Fruit fly (Drosophila melanogaster): ENCODE results near the gene CG34112.

Gene CG34112

dm6 chr3R:4394654-4395581 is 859 bp upstream of the CG34112 start (continued):
- TF ChIP-seq NFAT (GFP tag; IDR thresholded peaks at IDR 0.05) (peak; percentile 71), chn (GFP tag; optimal IDR thresholded peaks at IDR 0.05) (peak; percentile 85), CG11398 (GFP tag; optimal IDR thresholded peaks at IDR 0.05) (peak; percentile 74), Opbp (GFP tag; IDR thresholded peaks at IDR 0.05; ENCODE audit: partially characterized antibody) (no peak), cwo (GFP tag; optimal IDR thresholded peaks at IDR 0.05) (peak; percentile 85), CG6654 (GFP tag; optimal IDR thresholded peaks at IDR 0.05) (peak; percentile 70), sug (tag; optimal IDR thresholded peaks at IDR 0.05) (peak; percentile 77), GATAe (GFP tag; conservative IDR thresholded peaks at IDR 0.05) (peak; percentile 78), az2 (GFP tag; optimal IDR thresholded peaks at IDR 0.05) (peak; percentile 83), seq (GFP tag; IDR thresholded peaks at IDR 0.05) (peak; percentile 91), jing (GFP tag; optimal IDR thresholded peaks at IDR 0.05) (no peak), slbo (GFP tag; IDR thresholded peaks at IDR 0.05) (peak; percentile 91), aop (GFP tag; IDR thresholded peaks at IDR 0.05) (no peak), CG4282 (GFP tag; optimal IDR thresholded peaks at IDR 0.05) (peak; percentile 41), ATbp (GFP tag; optimal IDR thresholded peaks at IDR 0.05) (peak; percentile 86), Hey (tag; optimal IDR thresholded peaks at IDR 0.05) (peak; percentile 67), lov (optimal IDR thresholded peaks at IDR 0.05) (no peak), lov (GFP tag; IDR thresholded peaks at IDR 0.05) (peak; percentile 88; the same call in 2 of the 3 replicates), kay (GFP tag; optimal IDR thresholded peaks at IDR 0.05) (peak; percentile 76), mirr (GFP tag; optimal IDR thresholded peaks at IDR 0.05) (peak; percentile 90), nerfin-1 (tag; optimal IDR thresholded peaks at IDR 0.05) (peak; percentile 76), CG10565 (GFP tag; optimal IDR thresholded peaks at IDR 0.05) (peak; percentile 7), CG1603 (tag; optimal IDR thresholded peaks at IDR 0.05) (peak; percentile 96), Gsc (GFP tag; IDR thresholded peaks at IDR 0.05) (no peak), Xbp1 (GFP tag; optimal IDR thresholded peaks at IDR 0.05) (peak; percentile 87), Rx (GFP tag; IDR thresholded peaks at IDR 0.05) (peak; percentile 85), CG2889 (GFP tag; IDR thresholded peaks at IDR 0.05) (peak; percentile 77; the same call in 2 of the 3 replicates), sens (GFP tag) (peak; percentile 95), dmrt99B (tag; optimal IDR thresholded peaks at IDR 0.05) (peak; percentile 91), kah (GFP tag; optimal IDR thresholded peaks at IDR 0.05) (peak; percentile 57), CG5953 (GFP tag; IDR thresholded peaks at IDR 0.05) (peak; percentile 85), CG10979 (tag; optimal IDR thresholded peaks at IDR 0.05) (peak; percentile 84), CG32767 (GFP tag; IDR thresholded peaks at IDR 0.05) (peak; percentile 83), Myb (GFP tag; optimal IDR thresholded peaks at IDR 0.05) (peak; percentile 81), CG1529 (GFP tag; optimal IDR thresholded peaks at IDR 0.05) (peak; percentile 69), HHEX (GFP tag; optimal IDR thresholded peaks at IDR 0.05) (peak; percentile 88), CG9932 (GFP tag; IDR thresholded peaks at IDR 0.05) (peak; percentile 76), MESR4 (GFP tag; optimal IDR thresholded peaks at IDR 0.05) (peak; percentile 19), CG3407 (GFP tag; optimal IDR thresholded peaks at IDR 0.05) (peak; percentile 70), CG12659 (GFP tag; optimal IDR thresholded peaks at IDR 0.05) (peak; percentile 88), p53 (GFP tag; optimal IDR thresholded peaks at IDR 0.05) (peak; percentile 49), HLH4C (GFP tag; IDR thresholded peaks at IDR 0.05; ENCODE audit: partially characterized antibody) (no peak), ems (GFP tag; optimal IDR thresholded peaks at IDR 0.05) (peak; percentile 86), YL-1 (GFP tag; optimal IDR thresholded peaks at IDR 0.05) (no peak), lab (GFP tag; optimal IDR thresholded peaks at IDR 0.05) (peak; percentile 95), CG10209 (GFP tag; optimal IDR thresholded peaks at IDR 0.05) (peak; percentile 88), Hr51 (GFP tag; optimal IDR thresholded peaks at IDR 0.05) (peak; percentile 76 to 93), CG34224 (GFP tag; IDR thresholded peaks at IDR 0.05; ENCODE audit: partially characterized antibody) (no peak)
